Worm (Caenorhabditis elegans) whole organism, L4/young adult: ENCODE results near the gene Y47D7A.6.

Experiments
- dao-5 ChIP-seq: sonication (generic microtip); optimal IDR thresholded peaks from 2 replicates; lab custom pipeline; 2016; ENCODE audit warnings: missing genotype, missing genetic modification characterization, moderate library complexity, missing compliant biosample characterization
- him-1 ChIP-seq: sonication (generic microtip); optimal IDR thresholded peaks from 2 replicates; lab custom pipeline; 2016; ENCODE audit warnings: missing genotype, missing genetic modification reagents, missing genetic modification characterization, missing compliant biosample characterization

- no peak for TF ChIP-seq him-1
- TF ChIP-seq dao-5: no peak
These were observed 1.8 kb upstream of the Y47D7A.6 start, which contains the start of the genes Y47D7A.7 and Y47D7A.2 for ce11 chrV:4419767-4420322.
